Worm (Caenorhabditis elegans): ENCODE measurements around the gene osm-5.

DNA sequence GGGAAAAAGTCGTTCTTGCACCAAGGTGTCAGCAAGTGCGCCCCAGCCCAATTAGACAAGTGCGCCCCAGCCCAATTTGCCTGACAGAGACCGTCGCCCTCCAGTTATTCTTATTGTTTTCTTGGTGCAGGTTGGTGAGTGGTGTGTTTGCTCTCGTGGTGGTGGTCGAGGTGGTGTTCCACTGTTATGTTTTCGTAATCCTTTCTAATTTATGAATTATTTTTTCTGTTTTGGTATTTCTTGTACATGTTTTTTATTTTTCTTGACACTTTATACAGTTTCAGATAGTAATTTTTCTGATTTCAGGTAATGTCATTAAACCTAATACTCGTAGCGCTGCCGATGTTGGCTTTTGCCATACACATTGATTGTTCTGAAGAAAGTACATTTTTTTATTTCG lies 25.1 kb downstream of the osm-5 start, which contains the start of gene Y48D7A.1:
- TF ChIP-seq med-1 (GFP tag; optimal IDR thresholded peaks at IDR 0.05; ENCODE audit: insufficient read depth) (no peak), cog-1 (tag; optimal IDR thresholded peaks at IDR 0.05) (no peak), tab-1 (GFP tag; IDR thresholded peaks at IDR 0.05) (no peak), ztf-23 (GFP tag; IDR thresholded peaks at IDR 0.05) (no peak), klf-2 (GFP tag; conservative IDR thresholded peaks at IDR 0.05) (no peak), T22C8.4 (GFP tag; IDR thresholded peaks at IDR 0.05) (no peak), ref-1 (GFP tag; conservative IDR thresholded peaks at IDR 0.05) (no peak)
